Worm (Caenorhabditis elegans): ENCODE results near the gene K08A2.2.

Gene K08A2.2

DNA sequence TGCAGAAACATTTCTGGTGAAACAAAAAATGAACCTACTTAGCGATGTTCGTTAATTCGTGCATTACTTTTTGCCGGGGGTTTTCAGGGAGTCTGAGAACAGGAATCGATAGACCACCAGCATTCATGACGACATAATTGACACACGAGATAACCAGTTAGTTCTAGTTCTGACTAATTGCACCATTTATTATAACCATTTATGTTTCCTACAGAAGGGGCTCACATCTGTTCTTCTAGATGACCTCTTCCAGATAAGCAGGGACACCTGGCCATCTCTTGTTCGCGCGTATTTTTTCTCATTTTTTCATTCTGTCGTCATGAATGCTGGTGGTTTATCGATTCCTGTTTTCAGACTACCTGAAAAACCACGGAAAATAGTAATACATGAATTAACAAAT, 17.0 kb downstream of the K08A2.2 start, which contains the start of gene sdz-5:
Gene sdz-5 (plus strand): TSS at position 301 of the 400 bp plus-strand sequence.
- TF ChIP-seq pha-4 (tag; optimal IDR thresholded peaks at IDR 0.05) (no peak), zip-8 (tag; optimal IDR thresholded peaks at IDR 0.05) (no peak), elt-1 (tag; optimal IDR thresholded peaks at IDR 0.05; ENCODE audit: borderline replicate concordance, insufficient read depth) (no peak), ceh-39 (tag; optimal IDR thresholded peaks at IDR 0.05) (peak; percentile 8)

DNA sequence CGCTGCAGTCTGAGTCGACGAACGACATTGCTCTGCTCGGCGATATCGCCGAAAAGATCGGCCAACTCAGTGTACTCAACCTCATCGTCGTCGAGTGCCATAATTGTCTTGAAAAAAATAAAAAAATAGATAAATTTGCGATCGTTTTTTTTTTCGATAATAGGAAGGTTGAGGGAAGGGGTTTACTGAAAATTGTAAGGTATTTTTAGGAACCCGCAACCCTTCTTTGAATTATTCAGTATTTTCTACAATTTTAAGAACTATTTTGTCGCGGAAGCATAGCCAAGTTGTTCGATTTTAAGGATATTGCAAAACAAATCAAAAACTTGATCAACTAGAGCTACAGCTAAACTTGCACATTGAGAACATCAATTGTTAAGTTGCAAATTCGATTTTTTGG, 20.7 kb downstream of the K08A2.2 start, which contains the start of gene C41H7.9:
Gene C41H7.9 (minus strand): TSS at position 101 of the 400 bp plus-strand sequence.
- no peak for TF ChIP-seq bed-3 (GFP tag; optimal IDR thresholded peaks at IDR 0.05)
- no peak for TF ChIP-seq ceh-39 (tag; optimal IDR thresholded peaks at IDR 0.05)

DNA sequence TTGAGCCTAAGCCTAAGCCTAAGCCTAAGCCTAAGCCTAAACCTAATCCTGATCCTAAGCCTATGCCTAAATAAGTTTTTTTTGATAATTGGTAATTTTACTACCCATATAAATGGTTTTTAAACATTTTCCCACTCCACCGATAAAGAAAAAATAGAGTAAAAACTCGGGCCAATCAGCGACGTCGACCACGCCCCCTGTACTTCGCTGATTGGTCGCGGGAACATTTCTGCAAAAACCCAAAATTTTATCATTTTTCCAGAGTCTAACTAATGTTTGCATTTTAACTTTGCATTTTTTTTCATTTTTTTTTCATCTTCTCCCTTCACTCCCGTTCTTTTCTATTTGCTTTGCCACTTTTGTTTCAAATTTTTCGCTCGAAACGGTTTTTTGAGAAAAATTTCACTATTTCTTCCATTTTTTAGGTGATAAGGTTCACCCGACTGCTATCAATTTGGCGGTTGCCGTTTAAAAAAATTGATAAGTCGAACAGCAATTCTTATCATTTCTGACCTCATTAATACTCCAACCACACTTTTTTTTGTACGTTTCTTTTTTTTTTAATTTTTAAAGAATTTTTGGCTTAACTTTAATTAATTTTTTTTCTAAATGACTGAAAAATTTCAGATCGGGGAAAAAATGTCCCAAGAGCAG, 22.9 kb downstream of the K08A2.2 start, which contains the start of gene C41H7.2:
Gene C41H7.2 (plus strand): TSS at position 622 of the 654 bp plus-strand sequence.
- no peak for TF ChIP-seq unc-39 (tag; optimal IDR thresholded peaks at IDR 0.05)
- no peak for TF ChIP-seq pha-4 (tag; optimal IDR thresholded peaks at IDR 0.05)
- no peak for TF ChIP-seq snpc-4 (tag; optimal IDR thresholded peaks at IDR 0.05)

DNA sequence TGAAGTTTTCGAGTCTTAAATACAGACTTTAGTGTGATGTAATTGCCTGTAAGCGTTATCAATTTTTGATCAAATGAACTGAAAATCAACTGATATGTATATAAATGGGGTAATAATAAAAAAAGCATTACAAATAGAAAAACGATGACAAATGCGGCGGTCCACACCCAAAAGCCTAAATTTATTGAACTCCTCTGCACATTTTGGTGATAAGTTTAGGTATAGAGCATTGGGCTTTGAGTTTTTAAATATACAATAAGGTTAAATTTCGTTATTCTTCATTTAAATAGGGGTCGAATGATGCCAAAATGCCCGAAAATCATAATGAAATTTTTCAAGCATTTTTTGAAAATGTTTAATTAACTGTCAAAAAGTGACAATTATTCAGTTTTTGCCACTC, 28.4 kb downstream of the K08A2.2 start, which contains the start of gene clec-3:
Gene clec-3 (minus strand): TSS at position 101 of the 400 bp plus-strand sequence.
- TF ChIP-seq nhr-76 (tag; optimal IDR thresholded peaks at IDR 0.05) (no peak), unc-62 (GFP tag; optimal IDR thresholded peaks at IDR 0.05) (no peak), unc-39 (tag; optimal IDR thresholded peaks at IDR 0.05) (no peak), nhr-237 (tag; optimal IDR thresholded peaks at IDR 0.05) (no peak), nhr-28 (tag; optimal IDR thresholded peaks at IDR 0.05) (no peak), elt-3 (tag; optimal IDR thresholded peaks at IDR 0.05) (no peak), nhr-12 (tag; optimal IDR thresholded peaks at IDR 0.05) (no peak), hlh-1 (tag; optimal IDR thresholded peaks at IDR 0.05) (no peak), unc-120 (tag; optimal IDR thresholded peaks at IDR 0.05; ENCODE audit: poor library complexity, severe bottlenecking) (no peak), sem-2 (GFP tag; optimal IDR thresholded peaks at IDR 0.05) (no peak), ceh-39 (tag; optimal IDR thresholded peaks at IDR 0.05) (no peak), bed-3 (GFP tag; optimal IDR thresholded peaks at IDR 0.05) (no peak), lin-32 (GFP tag; optimal IDR thresholded peaks at IDR 0.05) (no peak)

DNA sequence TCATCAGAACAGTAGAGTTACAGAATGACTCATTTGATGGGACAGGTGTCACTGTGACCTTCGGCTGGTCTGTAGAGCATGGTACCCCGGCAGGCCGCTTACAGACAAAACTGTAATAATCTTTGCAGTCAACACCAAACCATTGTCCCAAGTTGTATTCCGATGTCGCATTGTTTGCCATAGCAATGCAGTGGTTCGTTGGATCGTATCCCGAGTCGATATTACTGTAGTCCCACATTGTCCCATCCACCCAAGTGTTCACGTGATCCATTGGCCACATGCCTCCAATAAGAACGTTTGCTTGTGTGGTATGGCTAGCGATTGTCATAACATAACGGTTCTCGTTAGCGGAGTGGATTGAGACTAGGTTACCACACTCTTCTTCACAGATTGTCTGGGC, 29.5 kb downstream of the K08A2.2 start:
- no peak for TF ChIP-seq unc-120 (tag; optimal IDR thresholded peaks at IDR 0.05; ENCODE audit: poor library complexity, severe bottlenecking)
- TF ChIP-seq ceh-43 (GFP tag; optimal IDR thresholded peaks at IDR 0.05): no peak

DNA sequence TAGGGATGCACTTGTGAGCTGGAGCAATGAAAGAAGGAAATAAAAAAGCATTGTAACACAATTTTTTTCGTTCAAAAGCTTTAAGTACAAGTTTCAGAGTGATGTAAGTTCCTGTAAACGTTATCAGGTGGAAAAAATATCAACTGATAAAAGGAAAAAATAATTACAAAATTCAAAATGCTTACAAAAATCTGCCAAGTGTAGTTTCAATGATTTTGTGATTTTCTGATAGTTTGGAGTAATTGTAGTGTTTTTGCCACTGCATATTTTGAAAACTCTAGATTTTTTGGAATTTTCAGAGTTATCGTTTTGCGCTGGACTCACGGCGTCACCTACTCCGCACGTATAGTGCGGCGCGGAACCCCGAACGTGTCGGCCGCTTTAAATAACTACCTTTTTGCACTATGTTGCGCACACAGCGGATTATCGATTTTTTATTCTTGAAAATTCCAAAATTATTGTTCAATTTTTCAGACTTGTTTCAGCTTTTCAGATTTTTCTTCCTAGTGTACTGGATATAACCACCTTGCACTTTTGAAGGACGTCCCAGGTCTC, 32.1 kb downstream of the K08A2.2 start, which contains the start of gene clec-2:
Gene clec-2 (minus strand): TSS at position 51 of the 555 bp plus-strand sequence.
- TF ChIP-seq sem-2 (GFP tag; optimal IDR thresholded peaks at IDR 0.05) (no peak), ham-2 (GFP tag; optimal IDR thresholded peaks at IDR 0.05) (no peak), sptf-1 (tag; optimal IDR thresholded peaks at IDR 0.05) (no peak), nhr-12 (tag; optimal IDR thresholded peaks at IDR 0.05) (no peak), flh-1 (GFP tag; optimal IDR thresholded peaks at IDR 0.05) (no peak), lsy-2 (tag; optimal IDR thresholded peaks at IDR 0.05) (no peak), bed-3 (GFP tag; optimal IDR thresholded peaks at IDR 0.05) (no peak), ceh-43 (GFP tag; optimal IDR thresholded peaks at IDR 0.05) (no peak), lin-13 (tag; optimal IDR thresholded peaks at IDR 0.05) (no peak), nhr-28 (tag; optimal IDR thresholded peaks at IDR 0.05) (no peak), mab-5 (tag; optimal IDR thresholded peaks at IDR 0.05) (no peak), unc-120 (tag; optimal IDR thresholded peaks at IDR 0.05; ENCODE audit: poor library complexity, severe bottlenecking) (no peak), ces-1 (GFP tag; optimal IDR thresholded peaks at IDR 0.05) (no peak), tbx-8 (GFP tag; optimal IDR thresholded peaks at IDR 0.05) (no peak), nhr-237 (tag; optimal IDR thresholded peaks at IDR 0.05) (no peak), pha-4 (tag; optimal IDR thresholded peaks at IDR 0.05) (no peak), ztf-11 (tag; optimal IDR thresholded peaks at IDR 0.05) (no peak), zip-8 (tag; optimal IDR thresholded peaks at IDR 0.05) (no peak), mep-1 (tag; optimal IDR thresholded peaks at IDR 0.05) (no peak), cnd-1 (tag; optimal IDR thresholded peaks at IDR 0.05) (no peak)

Measured in whole organism, mixed stage, embryonic.